Fruit fly (Drosophila melanogaster) whole organism, wandering third instar larva: Measurements from ENCODE around the gene Dscam3.

Experiments
- Abd-B ChIP-seq: fragments of >200 bp; optimal IDR thresholded peaks from 2 replicates; lab custom pipeline; 2017; ENCODE audit warnings: missing biosample characterization, missing genetic modification characterization
- CG32264 ChIP-seq: fragments of 200-800 bp; sonication (Bioruptor generic); optimal IDR thresholded peaks from 2 replicates; lab custom pipeline; 2016; ENCODE audit warnings: missing biosample characterization, missing genetic modification characterization
- CG9705 ChIP-seq: fragments of 200-800 bp; sonication (Bioruptor generic); optimal IDR thresholded peaks from 2 replicates; lab custom pipeline; 2018; ENCODE audit warnings: missing biosample characterization, mild to moderate bottlenecking, missing genetic modification characterization
- CrebA ChIP-seq: fragments of 200-800 bp; sonication (Bioruptor generic); optimal IDR thresholded peaks from 2 replicates; lab custom pipeline; 2016; ENCODE audit warnings: missing biosample characterization, mild to moderate bottlenecking, missing genetic modification characterization, borderline replicate concordance
- Dif ChIP-seq: fragments of 200-275, 200-300 bp; sonication (Bioruptor generic); optimal IDR thresholded peaks from 2 replicates; lab custom pipeline; 2018; ENCODE audit warnings: missing biosample characterization, missing genetic modification characterization; ENCODE audit not compliant: partially characterized antibody
- GATAd ChIP-seq: sonication (Bioruptor generic); optimal IDR thresholded peaks from 2 replicates; lab custom pipeline; 2016; ENCODE audit warnings: missing biosample characterization, missing genetic modification characterization
- HLH106 ChIP-seq: fragments of 200-800 bp; optimal IDR thresholded peaks from 3 replicates; lab custom pipeline; 2019; ENCODE audit warnings: missing biosample characterization, mild to moderate bottlenecking, missing genetic modification characterization, moderate library complexity
- Hnf4 ChIP-seq: fragments of 200-800 bp; sonication (Bioruptor generic); optimal IDR thresholded peaks from 2 replicates; lab custom pipeline; 2016; ENCODE audit warnings: missing biosample characterization, mild to moderate bottlenecking, missing genetic modification characterization
- Hr78 ChIP-seq: fragments of >200 bp; optimal IDR thresholded peaks from 2 replicates; lab custom pipeline; 2017; ENCODE audit warnings: missing biosample characterization, missing genetic modification characterization
- Hr83 ChIP-seq: fragments of 200-300 bp; sonication (Bioruptor generic); optimal IDR thresholded peaks from 2 replicates; lab custom pipeline; 2016; ENCODE audit warnings: missing biosample characterization, mild to moderate bottlenecking, missing genetic modification characterization, moderate library complexity; ENCODE audit not compliant: poor library complexity, severe bottlenecking
- Jra ChIP-seq: sonication (Bioruptor generic); optimal IDR thresholded peaks from 2 replicates; lab custom pipeline; 2016; ENCODE audit warnings: missing biosample characterization, missing genetic modification characterization
- Mio ChIP-seq: sonication (Bioruptor generic); optimal IDR thresholded peaks from 2 replicates; lab custom pipeline; 2016; ENCODE audit warnings: missing biosample characterization, missing genetic modification characterization
- Myc ChIP-seq: fragments of >200 bp; optimal IDR thresholded peaks from 2 replicates; lab custom pipeline; 2017
- OdsH ChIP-seq: fragments of 200-800 bp; sonication (Bioruptor generic); optimal IDR thresholded peaks from 2 replicates; lab custom pipeline; 2016; ENCODE audit warnings: missing biosample characterization, mild to moderate bottlenecking, missing genetic modification characterization
- Rel ChIP-seq, 2 experiments: fragments of 200-800 bp; sonication (Bioruptor generic) in 1 of 2; optimal IDR thresholded peaks; 2 replicates in 1 of 2; 3 replicates in 1 of 2; lab custom pipeline; 2016 to 2019; ENCODE audit warnings: mild to moderate bottlenecking in 2 of 2, missing biosample characterization in 2 of 2, missing genetic modification characterization in 2 of 2, moderate library complexity in 1 of 2
- Sp1 ChIP-seq: fragments of 200-800 bp; sonication (Bioruptor generic); optimal IDR thresholded peaks from 3 replicates; lab custom pipeline; 2019; ENCODE audit warnings: missing biosample characterization, mild to moderate bottlenecking, missing genetic modification characterization, moderate library complexity
- Vsx2 ChIP-seq: fragments of 200-300, 225-300 bp; sonication (Bioruptor generic); optimal IDR thresholded peaks from 2 replicates; lab custom pipeline; 2018; ENCODE audit warnings: missing biosample characterization, missing genetic modification characterization; ENCODE audit not compliant: partially characterized antibody
- br ChIP-seq: fragments of 200-800 bp; sonication (Bioruptor generic); optimal IDR thresholded peaks from 2 replicates; lab custom pipeline; 2016; ENCODE audit warnings: missing biosample characterization, missing genetic modification characterization
- dmrt93B ChIP-seq: fragments of 200-800 bp; sonication (Bioruptor generic); optimal IDR thresholded peaks from 2 replicates; lab custom pipeline; 2018; ENCODE audit warnings: missing biosample characterization, mild to moderate bottlenecking, missing genetic modification characterization
- dsf ChIP-seq: sonication (Bioruptor generic); optimal IDR thresholded peaks from 2 replicates; lab custom pipeline; 2016; ENCODE audit warnings: missing biosample characterization, missing genetic modification characterization, borderline replicate concordance
- h ChIP-seq: fragments of 200-800 bp; sonication (Bioruptor generic); optimal IDR thresholded peaks from 3 replicates; lab custom pipeline; 2016; ENCODE audit warnings: missing biosample characterization, mild to moderate bottlenecking, missing genetic modification characterization
- jim ChIP-seq: fragments of 175-275, 200-325 bp; sonication (Bioruptor generic); optimal IDR thresholded peaks from 2 replicates; lab custom pipeline; 2016; ENCODE audit warnings: missing biosample characterization, mild to moderate bottlenecking, missing genetic modification characterization
- lola ChIP-seq: fragments of >200 bp; optimal IDR thresholded peaks from 2 replicates; lab custom pipeline; 2017; ENCODE audit warnings: missing biosample characterization, missing genetic modification characterization
- pan ChIP-seq: fragments of >200 bp; optimal IDR thresholded peaks from 2 replicates; lab custom pipeline; 2017
- psq ChIP-seq: fragments of 200-800 bp; sonication (Bioruptor generic); optimal IDR thresholded peaks from 3 replicates; lab custom pipeline; 2017; ENCODE audit warnings: missing biosample characterization, mild to moderate bottlenecking, missing genetic modification characterization, moderate library complexity
- rgr ChIP-seq: fragments of 200-800 bp; sonication (Bioruptor generic); optimal IDR thresholded peaks from 3 replicates; lab custom pipeline; 2016; ENCODE audit warnings: missing biosample characterization, mild to moderate bottlenecking, missing genetic modification characterization
- sage ChIP-seq: fragments of 200-800 bp; sonication (Bioruptor generic); optimal IDR thresholded peaks from 2 replicates; lab custom pipeline; 2016; ENCODE audit warnings: missing biosample characterization, mild to moderate bottlenecking, missing genetic modification characterization
- sv ChIP-seq: fragments of 200-800 bp; sonication (Bioruptor generic); optimal IDR thresholded peaks from 3 replicates; lab custom pipeline; 2016; ENCODE audit warnings: missing biosample characterization, missing genetic modification characterization
- tai ChIP-seq: sonication (Bioruptor generic); optimal IDR thresholded peaks from 2 replicates; lab custom pipeline; 2016; ENCODE audit warnings: missing biosample characterization, missing genetic modification characterization
- usp ChIP-seq: fragments of >200 bp; optimal IDR thresholded peaks from 2 replicates; lab custom pipeline; 2017; ENCODE audit warnings: missing biosample characterization, missing genetic modification characterization
- woc ChIP-seq: sonication (Bioruptor generic); optimal IDR thresholded peaks from 2 replicates; lab custom pipeline; 2016; ENCODE audit warnings: missing biosample characterization, mild to moderate bottlenecking, missing genetic modification characterization

The Dscam3 gene

dm6 chr3R:17449402-17449801 lies 56.1 kb downstream of the Dscam3 start:
- peak; percentile 15 for TF ChIP-seq Myc (lab: Kevin White, UChicago)
- no peak for TF ChIP-seq Rel (GFP tag; optimal IDR thresholded peaks at IDR 0.05; lab: Kevin White, UChicago)
- no peak for TF ChIP-seq Rel (tag; optimal IDR thresholded peaks at IDR 0.05; lab: Kevin White, UChicago)

- TF ChIP-seq usp (GFP tag; lab: Kevin White, UChicago), result no peak
- TF ChIP-seq sage, result no peak
- no peak for TF ChIP-seq Mio (GFP tag; lab: Kevin White, UChicago)
- no peak for TF ChIP-seq psq
- TF ChIP-seq CrebA (GFP tag; lab: Kevin White, UChicago), result no peak
- no peak for TF ChIP-seq Vsx2 (GFP tag; lab: Kevin White, UChicago)
- TF ChIP-seq Hr78 (GFP tag; lab: Kevin White, UChicago), result no peak
Measured at dm6 chr3R:17448758-17449157, 56.7 kb downstream of the Dscam3 start, which contains the start of gene Eh. TSS of gene Eh (minus strand) at chr3R:17448858.

dm6 chr3R:17447615-17448014 lies 57.9 kb downstream of the Dscam3 start:
- no peak for TF ChIP-seq Abd-B (GFP tag; lab: Kevin White, UChicago)
- TF ChIP-seq Dif, result no peak
- no peak for TF ChIP-seq Hr78 (GFP tag; lab: Kevin White, UChicago)
- no peak for TF ChIP-seq usp (GFP tag; lab: Kevin White, UChicago)
- TF ChIP-seq Vsx2 (GFP tag; lab: Kevin White, UChicago), result no peak
- TF ChIP-seq pan (lab: Kevin White, UChicago), result no peak
- no peak for TF ChIP-seq HLH106
- TF ChIP-seq psq, result no peak
- TF ChIP-seq dsf (GFP tag; lab: Kevin White, UChicago), result no peak
- no peak for TF ChIP-seq GATAd
- no peak for TF ChIP-seq OdsH
- TF ChIP-seq jim (GFP tag; lab: Kevin White, UChicago), result no peak

- TF ChIP-seq Sp1 (GFP tag; lab: Kevin White, UChicago) (no peak), Jra (no peak), sv (GFP tag; lab: Kevin White, UChicago) (no peak), woc (GFP tag; lab: Kevin White, UChicago) (no peak), Hnf4 (GFP tag; lab: Kevin White, UChicago) (no peak), CG32264 (no peak), h (GFP tag; lab: Kevin White, UChicago) (no peak), GATAd (no peak), pan (lab: Kevin White, UChicago) (no peak), tai (GFP tag; lab: Kevin White, UChicago) (no peak)
Measured at dm6 chr3R:17440628-17441027, 64.8 kb downstream of the Dscam3 start, which contains the start of gene CG14331. TSS of gene CG14331 (minus strand) at chr3R:17440728.

dm6 chr3R:17434330-17434729 lies 71.1 kb downstream of the Dscam3 start, which contains the start of gene CG44090:
TSS of gene CG44090 (minus strand) at chr3R:17434430.
- TF ChIP-seq usp (GFP tag; lab: Kevin White, UChicago) (no peak), dmrt93B (GFP tag; lab: Kevin White, UChicago) (no peak), CrebA (GFP tag; lab: Kevin White, UChicago) (no peak), dsf (GFP tag; lab: Kevin White, UChicago) (no peak), tai (GFP tag; lab: Kevin White, UChicago) (no peak), CG9705 (GFP tag; lab: Kevin White, UChicago) (no peak), OdsH (no peak), h (GFP tag; lab: Kevin White, UChicago) (no peak), Hnf4 (GFP tag; lab: Kevin White, UChicago) (no peak), sv (GFP tag; lab: Kevin White, UChicago) (no peak), lola (GFP tag; lab: Kevin White, UChicago) (no peak), br (GFP tag; lab: Kevin White, UChicago) (no peak), Hr83 (GFP tag; lab: Kevin White, UChicago) (no peak), jim (GFP tag; lab: Kevin White, UChicago) (no peak), rgr (no peak), Rel (GFP tag; optimal IDR thresholded peaks at IDR 0.05; lab: Kevin White, UChicago) (no peak), Rel (tag; optimal IDR thresholded peaks at IDR 0.05; lab: Kevin White, UChicago) (no peak)
